Fruit fly (Drosophila melanogaster): ENCODE measurements around the gene CG3071.

CG3071 gene

dm6 chrX:2254020-2254626 is 8.5 kb upstream of the CG3071 start, which contains the start of gene CG3091:
CG3091 (minus strand) TSS chrX:2254197.
- TF ChIP-seq woc (GFP tag; optimal IDR thresholded peaks at IDR 0.05): no peak
- TF ChIP-seq h (GFP tag; optimal IDR thresholded peaks at IDR 0.05): peak; percentile 16
- no peak for TF ChIP-seq Rel (GFP tag; optimal IDR thresholded peaks at IDR 0.05)
- no peak for TF ChIP-seq Rel (tag; optimal IDR thresholded peaks at IDR 0.05)
- TF ChIP-seq dmrt93B (GFP tag; optimal IDR thresholded peaks at IDR 0.05): no peak
- no peak for TF ChIP-seq brk (GFP tag; optimal IDR thresholded peaks at IDR 0.05)

dm6 chrX:2255035-2255434 is 7.6 kb upstream of the CG3071 start:
- TF ChIP-seq Dfd (GFP tag; optimal IDR thresholded peaks at IDR 0.05): no peak
- no peak for TF ChIP-seq dmrt93B (GFP tag; optimal IDR thresholded peaks at IDR 0.05)
- TF ChIP-seq fru (GFP tag; optimal IDR thresholded peaks at IDR 0.05): no peak
- TF ChIP-seq rgr (GFP tag; optimal IDR thresholded peaks at IDR 0.05): no peak
- no peak for TF ChIP-seq lola (GFP tag; optimal IDR thresholded peaks at IDR 0.05)
- TF ChIP-seq usp (GFP tag; optimal IDR thresholded peaks at IDR 0.05): no peak
- no peak for TF ChIP-seq Rel (GFP tag; optimal IDR thresholded peaks at IDR 0.05)
- no peak for TF ChIP-seq Rel (tag; optimal IDR thresholded peaks at IDR 0.05)
- no peak for TF ChIP-seq ey (GFP tag; optimal IDR thresholded peaks at IDR 0.05)
- TF ChIP-seq h (GFP tag; optimal IDR thresholded peaks at IDR 0.05): no peak
- TF ChIP-seq HLH106 (tag; optimal IDR thresholded peaks at IDR 0.05): no peak
- no peak for TF ChIP-seq CG9705 (GFP tag; optimal IDR thresholded peaks at IDR 0.05)
- no peak for TF ChIP-seq woc (GFP tag; optimal IDR thresholded peaks at IDR 0.05)
- no peak for TF ChIP-seq GATAd (GFP tag; optimal IDR thresholded peaks at IDR 0.05)
- TF ChIP-seq Vsx2 (GFP tag; optimal IDR thresholded peaks at IDR 0.05; ENCODE audit: partially characterized antibody): no peak
- no peak for TF ChIP-seq dsf (GFP tag; optimal IDR thresholded peaks at IDR 0.05; ENCODE audit: borderline replicate concordance)
- TF ChIP-seq Dif (GFP tag; optimal IDR thresholded peaks at IDR 0.05; ENCODE audit: partially characterized antibody): no peak
- no peak for TF ChIP-seq jim (GFP tag; optimal IDR thresholded peaks at IDR 0.05)
- TF ChIP-seq sv (GFP tag; optimal IDR thresholded peaks at IDR 0.05): no peak

- TF ChIP-seq Hnf4 (GFP tag; optimal IDR thresholded peaks at IDR 0.05) (no peak), CG9705 (GFP tag; optimal IDR thresholded peaks at IDR 0.05) (no peak), sage (GFP tag; optimal IDR thresholded peaks at IDR 0.05) (no peak), usp (GFP tag; optimal IDR thresholded peaks at IDR 0.05) (no peak), br (GFP tag; optimal IDR thresholded peaks at IDR 0.05) (no peak), foxo (GFP tag; optimal IDR thresholded peaks at IDR 0.05) (no peak), woc (GFP tag; optimal IDR thresholded peaks at IDR 0.05) (no peak), Hr83 (GFP tag; optimal IDR thresholded peaks at IDR 0.05; ENCODE audit: poor library complexity, severe bottlenecking) (no peak), Jra (GFP tag; optimal IDR thresholded peaks at IDR 0.05) (no peak), psq (GFP tag; optimal IDR thresholded peaks at IDR 0.05) (no peak), Myc (optimal IDR thresholded peaks at IDR 0.05) (no peak), Sp1 (GFP tag; optimal IDR thresholded peaks at IDR 0.05) (no peak), N (GFP tag; optimal IDR thresholded peaks at IDR 0.05) (no peak), CG32264 (GFP tag; optimal IDR thresholded peaks at IDR 0.05) (no peak), tai (GFP tag; optimal IDR thresholded peaks at IDR 0.05) (no peak), pan (optimal IDR thresholded peaks at IDR 0.05) (no peak), Dif (GFP tag; optimal IDR thresholded peaks at IDR 0.05; ENCODE audit: partially characterized antibody) (no peak), Dfd (GFP tag; optimal IDR thresholded peaks at IDR 0.05) (no peak), CrebA (GFP tag; optimal IDR thresholded peaks at IDR 0.05; ENCODE audit: borderline replicate concordance) (no peak), dl (GFP tag; optimal IDR thresholded peaks at IDR 0.05; ENCODE audit: insufficient read depth in 1 of 2, partially characterized antibody in 2 of 2) (no peak)
Observed at dm6 chrX:2258602-2259233, 3.9 kb upstream of the CG3071 start.

dm6 chrX:2259763-2260162 is 2.9 kb upstream of the CG3071 start, which contains the start of gene CG3078:
CG3078 (minus strand) TSS chrX:2259863.
- TF ChIP-seq sv (GFP tag; optimal IDR thresholded peaks at IDR 0.05): no peak
- TF ChIP-seq dl (GFP tag; optimal IDR thresholded peaks at IDR 0.05; ENCODE audit: insufficient read depth in 1 of 2, partially characterized antibody in 2 of 2): no peak
- TF ChIP-seq h (GFP tag; optimal IDR thresholded peaks at IDR 0.05): no peak
- no peak for TF ChIP-seq jim (GFP tag; optimal IDR thresholded peaks at IDR 0.05)
- no peak for TF ChIP-seq Hr83 (GFP tag; optimal IDR thresholded peaks at IDR 0.05; ENCODE audit: poor library complexity, severe bottlenecking)
- no peak for TF ChIP-seq rgr (GFP tag; optimal IDR thresholded peaks at IDR 0.05)
- no peak for TF ChIP-seq fru (GFP tag; optimal IDR thresholded peaks at IDR 0.05)
- no peak for TF ChIP-seq Sp1 (GFP tag; optimal IDR thresholded peaks at IDR 0.05)
- no peak for TF ChIP-seq HLH106 (tag; optimal IDR thresholded peaks at IDR 0.05)
- TF ChIP-seq Rel (GFP tag; optimal IDR thresholded peaks at IDR 0.05): no peak
- TF ChIP-seq Rel (tag; optimal IDR thresholded peaks at IDR 0.05): no peak
- no peak for TF ChIP-seq Abd-B (GFP tag; optimal IDR thresholded peaks at IDR 0.05)
- no peak for TF ChIP-seq Dfd (GFP tag; optimal IDR thresholded peaks at IDR 0.05)
- TF ChIP-seq N (GFP tag; optimal IDR thresholded peaks at IDR 0.05): no peak
- TF ChIP-seq psq (GFP tag; optimal IDR thresholded peaks at IDR 0.05): no peak
- TF ChIP-seq dmrt93B (GFP tag; optimal IDR thresholded peaks at IDR 0.05): no peak
- no peak for TF ChIP-seq lola (GFP tag; optimal IDR thresholded peaks at IDR 0.05)
- no peak for TF ChIP-seq Myc (optimal IDR thresholded peaks at IDR 0.05)
